Fruit fly (Drosophila melanogaster) S2 (cell line): ENCODE data around the gene hook.

Experiments used
- CG8478 ChIP-seq: fragments of >200 bp; optimal IDR thresholded peaks from 2 replicates; lab custom pipeline; 2018
- CTCF ChIP-seq, 2 experiments: fragments of >200 bp; optimal IDR thresholded peaks; 2 replicates each; lab custom pipeline; 2018

Gene hook

dm6 chr2L:19021278-19022220 lies 11.7 kb downstream of the hook start:
- TF ChIP-seq CG8478 (lab: Kevin White, UChicago) (no peak), CTCF (optimal IDR thresholded peaks at IDR 0.05; lab: Kevin White, UChicago) (no peak)

DNA sequence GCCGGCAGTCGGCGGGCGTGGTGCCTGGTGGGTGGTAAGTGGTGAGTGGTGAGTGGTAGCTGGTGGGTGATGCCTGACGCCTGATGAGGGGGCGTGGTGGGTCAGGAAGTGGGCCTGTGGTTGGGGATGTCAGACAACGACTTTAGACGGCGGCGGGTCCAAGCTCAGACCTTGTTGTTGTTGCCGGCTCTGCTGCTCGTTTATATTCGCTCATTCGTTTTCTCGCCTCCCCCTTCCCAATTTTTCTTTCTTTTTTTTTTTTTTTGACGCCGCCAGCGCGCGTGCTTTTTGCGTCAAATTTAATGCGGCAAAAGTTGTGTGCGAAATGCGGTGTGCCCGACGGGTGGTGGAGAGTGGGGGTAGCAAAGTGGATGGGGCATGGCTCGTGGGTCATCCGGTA lies 13.7 kb downstream of the hook start:
- no peak for TF ChIP-seq CG8478 (lab: Kevin White, UChicago)

DNA sequence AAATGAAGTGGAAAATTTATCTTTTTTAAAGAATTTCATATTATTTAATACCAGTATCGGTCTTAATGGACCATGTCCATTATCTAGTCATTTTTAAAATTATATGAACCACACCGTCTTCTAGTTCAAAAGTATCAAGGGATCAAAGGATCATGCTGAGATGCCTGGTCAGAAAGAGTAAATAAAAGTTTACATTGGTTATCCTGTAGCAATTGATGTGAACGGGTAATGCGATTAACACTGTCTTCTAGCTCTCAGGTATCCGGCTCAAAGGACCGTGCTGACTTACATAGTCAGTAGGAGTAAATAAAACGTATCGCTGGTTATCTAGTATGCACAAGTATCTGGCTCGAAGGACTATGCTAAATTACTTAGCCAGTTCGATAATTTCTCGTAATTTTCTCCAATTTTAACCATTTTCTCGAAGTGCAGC lies 14.1 kb downstream of the hook start:
- TF ChIP-seq CTCF (optimal IDR thresholded peaks at IDR 0.05; lab: Kevin White, UChicago) (no peak), CG8478 (lab: Kevin White, UChicago) (no peak)

DNA sequence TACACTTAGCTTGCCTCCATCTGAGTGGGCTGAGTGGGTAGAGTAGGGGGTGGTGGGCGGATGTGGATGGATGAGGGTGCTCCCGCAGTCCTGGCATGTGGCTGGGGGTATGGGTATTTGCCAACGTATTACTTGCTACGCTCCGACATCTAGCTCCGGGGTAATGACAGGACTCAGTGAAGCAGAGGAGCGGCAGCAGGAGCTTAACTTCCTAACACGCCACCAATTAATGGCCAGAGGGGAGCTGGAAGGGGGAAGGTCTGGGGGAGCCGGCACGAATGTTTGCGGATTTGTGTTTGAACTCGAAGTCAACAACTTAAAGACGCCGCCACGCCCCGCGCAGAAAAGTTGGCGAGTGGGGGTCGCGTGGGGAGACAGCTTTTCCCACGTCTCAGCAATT lies 15.0 kb downstream of the hook start:
- no peak for TF ChIP-seq CG8478 (lab: Kevin White, UChicago)
- no peak for TF ChIP-seq CTCF (optimal IDR thresholded peaks at IDR 0.05; lab: Kevin White, UChicago)

- TF ChIP-seq CTCF (optimal IDR thresholded peaks at IDR 0.05; lab: Kevin White, UChicago) (no peak), CG8478 (lab: Kevin White, UChicago) (no peak)
Measured at dm6 chr2L:19017060-19017459, 16.2 kb downstream of the hook start.

dm6 chr2L:19015628-19016027 lies 17.7 kb downstream of the hook start:
- TF ChIP-seq CG8478 (lab: Kevin White, UChicago) = no peak
- TF ChIP-seq CTCF (optimal IDR thresholded peaks at IDR 0.05; lab: Kevin White, UChicago) = no peak

DNA sequence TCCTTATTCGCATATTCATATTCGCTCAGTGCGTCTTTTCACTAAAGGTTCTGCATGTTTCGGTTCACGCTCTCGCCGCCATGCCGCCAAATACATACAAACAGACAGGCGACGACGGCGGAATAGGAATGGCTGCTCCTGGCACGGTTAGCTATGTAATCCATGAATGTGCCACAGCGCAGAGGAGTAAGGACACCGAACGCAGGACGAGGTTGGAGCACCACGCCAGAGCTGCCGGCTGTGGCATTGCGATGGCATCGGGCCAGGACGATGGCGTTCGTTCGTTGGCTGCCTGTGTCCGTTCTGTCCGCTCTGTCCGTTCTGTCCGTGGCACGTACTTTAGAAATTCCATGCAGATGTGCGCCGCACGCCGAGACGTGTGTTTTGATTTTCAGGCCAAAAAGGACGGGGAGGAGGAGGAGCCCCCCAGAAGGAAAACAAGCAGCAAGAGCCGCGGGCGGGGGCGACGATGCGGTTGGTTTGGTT lies 18.4 kb downstream of the hook start:
- TF ChIP-seq CTCF (optimal IDR thresholded peaks at IDR 0.05; lab: Kevin White, UChicago) (no peak), CG8478 (lab: Kevin White, UChicago) (no peak)

DNA sequence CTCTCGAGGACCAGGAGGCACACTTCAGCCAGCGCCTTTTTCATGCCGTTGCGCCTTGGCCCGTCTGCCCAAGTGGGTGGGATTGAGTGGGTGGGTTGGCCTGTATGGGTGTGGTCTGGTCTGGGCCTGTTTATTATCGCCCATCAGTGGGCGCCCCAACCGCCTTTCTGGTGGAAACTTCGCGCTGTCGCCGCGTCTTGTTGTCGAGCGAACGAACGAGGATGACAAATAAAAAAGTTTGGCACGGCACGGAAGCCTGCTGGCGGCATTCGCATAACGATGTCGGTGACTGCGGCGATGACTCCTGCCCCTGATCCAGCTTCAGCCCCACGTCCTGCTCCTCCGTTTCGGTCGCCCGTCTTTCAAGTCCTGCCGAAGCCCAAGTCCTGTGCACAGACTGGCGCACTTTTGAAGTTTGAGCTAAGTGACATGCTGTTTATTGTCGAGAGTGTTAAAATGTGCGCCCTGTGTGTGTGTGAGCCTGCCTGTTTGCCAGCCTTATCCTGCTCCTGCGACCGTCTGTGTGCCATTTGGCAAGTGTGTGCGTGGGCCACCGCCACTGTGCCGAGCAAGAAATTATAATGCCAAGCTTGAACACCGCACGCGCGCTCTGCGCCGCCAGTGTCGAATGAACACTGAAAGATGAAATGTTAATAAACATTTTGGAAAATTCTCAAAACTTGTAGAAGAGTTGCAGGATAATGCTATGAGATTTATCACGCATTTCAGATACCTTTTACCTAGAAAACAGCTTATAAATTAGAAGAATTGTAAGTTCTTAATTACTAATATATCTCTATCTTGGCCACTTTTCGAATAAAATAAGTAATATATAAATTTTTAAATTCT lies 19.0 kb downstream of the hook start:
- TF ChIP-seq CTCF (optimal IDR thresholded peaks at IDR 0.05; lab: Kevin White, UChicago) = no peak
- TF ChIP-seq CG8478 (lab: Kevin White, UChicago) = no peak

- TF ChIP-seq CG8478 (lab: Kevin White, UChicago) (no peak), CTCF (optimal IDR thresholded peaks at IDR 0.05; lab: Kevin White, UChicago) (no peak)
Measured at dm6 chr2L:19012776-19013328, 20.4 kb downstream of the hook start.

DNA sequence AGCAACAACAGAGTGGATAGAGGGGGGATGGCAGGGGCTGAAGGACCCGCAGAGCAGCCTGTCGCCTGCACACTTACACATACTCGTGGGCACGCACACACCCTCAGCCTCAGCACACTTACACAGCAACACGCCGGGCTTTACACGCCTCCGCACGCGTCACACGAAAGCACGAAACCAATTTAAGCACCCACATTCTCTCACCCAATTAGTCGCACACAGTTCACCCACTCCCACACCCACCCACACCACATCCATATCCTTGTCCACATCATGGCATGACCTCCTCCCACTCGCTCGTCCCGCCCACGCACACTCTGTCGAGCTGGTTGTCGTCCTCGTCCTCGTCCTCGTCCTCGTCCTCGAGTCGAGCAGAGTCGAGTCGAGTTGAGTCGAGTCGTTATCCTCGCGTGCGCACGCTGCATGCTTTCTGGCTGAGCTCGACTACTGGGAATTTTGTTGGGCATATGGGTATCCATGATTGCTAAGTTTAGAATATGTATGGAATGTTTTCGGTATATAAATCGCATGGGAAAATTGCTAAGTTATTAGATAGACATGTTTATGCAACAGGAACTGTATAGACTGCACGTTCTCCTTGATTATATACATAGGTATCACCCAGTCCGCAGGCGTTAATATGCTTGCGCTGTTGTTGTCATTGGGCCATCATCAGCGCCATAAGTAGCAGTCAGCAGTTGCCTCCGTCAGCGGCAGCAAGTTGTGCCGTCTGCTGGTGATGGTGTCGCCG lies 21.2 kb downstream of the hook start:
- no peak for TF ChIP-seq CG8478 (lab: Kevin White, UChicago)
- no peak for TF ChIP-seq CTCF (optimal IDR thresholded peaks at IDR 0.05; lab: Kevin White, UChicago)

dm6 chr2L:19010566-19010965 lies 22.7 kb downstream of the hook start, which contains the start of gene robl37BC:
Gene robl37BC (plus strand): TSS chr2L:19010866.
- no peak for TF ChIP-seq CTCF (optimal IDR thresholded peaks at IDR 0.05; lab: Kevin White, UChicago)
- TF ChIP-seq CG8478 (lab: Kevin White, UChicago) = no peak

DNA sequence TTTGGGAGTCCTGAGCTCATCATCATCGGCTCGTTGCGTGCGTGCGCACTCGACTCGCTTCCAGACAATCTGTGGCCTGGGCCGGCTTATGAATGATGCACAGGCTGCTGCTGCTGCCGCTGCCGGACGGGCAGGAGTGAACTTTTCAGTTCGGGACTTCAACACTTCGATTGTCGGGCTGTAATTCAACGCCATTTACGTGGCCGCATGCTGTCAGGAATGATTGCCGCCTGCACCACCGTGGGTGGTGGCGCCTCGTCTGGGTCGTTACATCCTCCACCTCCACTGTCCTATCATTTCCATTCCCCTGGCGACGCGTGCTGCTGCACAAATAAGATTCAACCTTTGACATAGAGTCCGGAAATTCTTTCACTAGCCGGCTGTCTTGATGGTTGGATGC lies 23.3 kb downstream of the hook start:
- TF ChIP-seq CG8478 (lab: Kevin White, UChicago) (no peak), CTCF (optimal IDR thresholded peaks at IDR 0.05; lab: Kevin White, UChicago) (no peak)

dm6 chr2L:19009130-19009529 lies 24.2 kb downstream of the hook start, which contains the start of gene RpL30:
Gene RpL30 (minus strand): TSS chr2L:19009306.
- TF ChIP-seq CTCF (optimal IDR thresholded peaks at IDR 0.05; lab: Kevin White, UChicago) (peak; percentile 75 to 83), CG8478 (lab: Kevin White, UChicago) (no peak)

dm6 chr2L:19002959-19003371 lies 30.3 kb downstream of the hook start, which contains the start of gene CG31793:
Gene CG31793 (plus strand): TSS chr2L:19003367.
- no peak for TF ChIP-seq CG8478 (lab: Kevin White, UChicago)
- TF ChIP-seq CTCF (optimal IDR thresholded peaks at IDR 0.05; lab: Kevin White, UChicago) = no peak
